Fruit fly (Drosophila melanogaster): Measurements from ENCODE around the gene CG45493.
"Not testable (repeated sequence)": the region's sequence is repeated elsewhere in the genome, so short reads cannot be mapped to it uniquely, and the experiment has no call there.

DNA sequence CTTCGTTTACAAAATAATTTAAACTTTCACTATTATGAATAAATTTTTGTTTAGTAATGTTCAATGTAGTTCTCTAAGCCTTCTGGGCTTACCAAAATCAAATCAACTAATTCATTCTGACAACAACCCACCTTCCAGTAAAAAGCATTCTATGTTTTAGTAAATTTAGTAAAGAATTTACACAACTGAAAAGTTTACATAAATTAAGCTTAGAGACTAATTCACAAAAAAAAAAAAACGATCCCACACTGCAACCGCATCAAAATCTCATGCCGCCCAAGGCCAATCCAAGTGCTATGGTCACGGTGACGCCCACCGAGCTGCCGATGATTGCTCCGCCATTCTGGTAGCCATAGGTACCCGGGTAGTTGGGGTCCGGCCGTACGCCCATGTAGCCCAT lies 28.3 kb downstream of the CG45493 start, which contains the start of gene CG45488:
- TF ChIP-seq CG8478, CTCF (optimal IDR thresholded peaks at IDR 0.05): not testable (repeated sequence)
